Worm (Caenorhabditis elegans) whole organism, early embryonic: ENCODE data around the gene pole-4.

Experiments
- F13C5.2 ChIP-seq: sonication (generic microtip); optimal IDR thresholded peaks from 2 replicates; lab custom pipeline; 2017; ENCODE audit warnings: mild to moderate bottlenecking, missing genetic modification characterization, inconsistent platforms, missing compliant biosample characterization
- ama-1 ChIP-seq: fragments of 150-350 bp; optimal IDR thresholded peaks from 2 replicates; lab custom pipeline; 2014
- ceh-13 ChIP-seq: fragments of 200-800 bp; sonication (Bioruptor generic); optimal IDR thresholded peaks from 2 replicates; lab custom pipeline; 2018; ENCODE audit warnings: mild to moderate bottlenecking, missing genetic modification characterization, missing compliant biosample characterization
- ceh-36 ChIP-seq: sonication (generic microtip); optimal IDR thresholded peaks from 2 replicates; lab custom pipeline; 2016; ENCODE audit warnings: missing genetic modification characterization, inconsistent platforms, missing compliant biosample characterization
- flt-1 ChIP-seq: fragments of 200-800 bp; sonication (Bioruptor generic); IDR thresholded peaks from 2 replicates; pipeline ENCODE4 v1.3.6; 2022; ENCODE audit warnings: missing genetic modification characterization, missing compliant biosample characterization
- hnd-1 ChIP-seq: sonication (generic microtip); optimal IDR thresholded peaks from 2 replicates; lab custom pipeline; 2016; ENCODE audit warnings: missing genetic modification characterization, missing compliant biosample characterization
- pes-1 ChIP-seq: fragments of 200-800 bp; sonication (Bioruptor generic); IDR thresholded peaks from 2 replicates; pipeline ENCODE4 v1.3.6; 2022; ENCODE audit warnings: missing genetic modification reagents, missing genetic modification characterization, missing compliant biosample characterization
- scrt-1 ChIP-seq: fragments of 200-800 bp; sonication (Bioruptor generic); IDR thresholded peaks from 2 replicates; pipeline ENCODE4 v1.3.6; 2022; ENCODE audit warnings: missing genetic modification characterization, missing compliant biosample characterization
- sea-1 ChIP-seq: fragments of 200-800 bp; sonication (Bioruptor generic); conservative IDR thresholded peaks from 2 replicates; pipeline ENCODE4 v1.3.6; 2022; ENCODE audit warnings: missing genetic modification characterization, missing compliant biosample characterization
- tbx-11 ChIP-seq: fragments of 200-800 bp; sonication (Bioruptor generic); IDR thresholded peaks from 2 replicates; pipeline ENCODE4 v1.3.6; 2022; ENCODE audit warnings: missing genetic modification characterization, missing compliant biosample characterization
- tra-4 ChIP-seq: sonication (generic microtip); optimal IDR thresholded peaks from 2 replicates; lab custom pipeline; 2017; ENCODE audit warnings: missing genetic modification characterization, missing compliant biosample characterization

- TF ChIP-seq ama-1 (lab: Kevin White, UChicago) (no peak), hnd-1 (tag; lab: Kevin White, UChicago) (no peak), tra-4 (no peak), F13C5.2 (tag; lab: Kevin White, UChicago) (no peak), flt-1 (GFP tag; lab: Robert Waterston, UW) (no peak), ceh-36 (tag; lab: Kevin White, UChicago) (no peak), tbx-11 (no peak), scrt-1 (GFP tag; lab: Robert Waterston, UW) (no peak), ceh-13 (GFP tag; lab: Kevin White, UChicago) (no peak), sea-1 (GFP tag; lab: Robert Waterston, UW) (no peak), pes-1 (GFP tag; lab: Robert Waterston, UW) (no peak)
Observed at ce11 chrII:15015669-15016068, 46.5 kb upstream of the pole-4 start.
